Fruit fly (Drosophila melanogaster): ENCODE measurements around the gene CG4098.

The CG4098 gene

DNA sequence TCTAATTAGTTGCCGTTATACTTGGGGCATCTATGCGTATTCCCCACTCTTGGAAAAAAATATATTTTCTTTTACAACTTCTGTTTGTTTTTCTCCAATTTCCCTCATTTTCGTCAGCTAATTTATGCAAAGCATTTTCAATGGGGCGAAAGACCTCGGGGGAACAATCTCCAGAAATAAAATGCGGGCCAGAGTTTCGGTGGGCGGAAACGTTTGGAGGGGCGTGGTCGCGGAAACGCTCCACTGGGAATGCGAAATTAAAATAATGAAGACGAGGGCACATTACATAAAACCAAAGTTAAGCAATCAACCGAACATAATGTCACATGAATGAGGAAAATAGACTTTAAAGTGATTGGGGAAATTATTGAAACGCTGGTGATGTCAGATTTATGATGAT lies 31.9 kb upstream of the CG4098 start:
- TF ChIP-seq Pdp1 (GFP tag; optimal IDR thresholded peaks at IDR 0.05) (peak in 1 of 2 experiments; percentile 20), sd (tag; optimal IDR thresholded peaks at IDR 0.05) (peak; percentile 27), abd-A (tag; optimal IDR thresholded peaks at IDR 0.05) (peak; percentile 51), CG2199 (GFP tag; IDR thresholded peaks at IDR 0.05) (0 out of 3 replicates have a peak, but pooled peaks have one; percentile 14), Med (GFP tag) (peak; percentile 31), gcm2 (GFP tag; optimal IDR thresholded peaks at IDR 0.05) (no peak), gcm (GFP tag; optimal IDR thresholded peaks at IDR 0.05) (peak; percentile 52), sqz (GFP tag; optimal IDR thresholded peaks at IDR 0.05) (no peak)

DNA sequence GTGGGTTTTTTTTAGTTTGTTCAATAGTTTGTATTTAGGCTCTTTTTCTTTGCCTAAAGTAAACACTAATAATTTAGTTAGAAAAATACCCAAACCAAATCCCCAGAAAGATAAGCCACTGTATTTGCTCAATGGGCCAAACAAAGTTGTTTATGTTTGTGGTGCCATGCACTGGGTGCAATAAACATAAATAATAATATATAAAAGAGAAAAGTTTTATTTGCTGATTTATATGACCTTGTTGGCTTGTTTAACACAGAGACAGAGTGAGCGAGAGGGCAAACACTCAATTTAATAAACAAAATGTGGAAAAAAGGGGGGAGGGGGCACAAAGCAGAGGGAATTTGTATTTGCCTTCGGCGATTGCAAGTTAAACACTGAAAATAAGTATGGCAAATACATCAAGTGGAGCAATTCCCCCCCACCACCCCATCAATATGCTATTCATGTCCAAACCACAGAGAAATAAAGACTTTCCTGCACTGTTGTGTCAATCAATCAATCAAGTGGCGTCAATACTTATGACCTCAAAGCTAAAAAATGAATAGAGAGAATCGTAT lies 31.4 kb upstream of the CG4098 start:
- TF ChIP-seq Atf3 (GFP tag; optimal IDR thresholded peaks at IDR 0.05) (no peak), Lhr (GFP tag; optimal IDR thresholded peaks at IDR 0.05) (peak; percentile 38), CG34376 (GFP tag; optimal IDR thresholded peaks at IDR 0.05) (no peak), hkb (optimal IDR thresholded peaks at IDR 0.05) (no peak), hkb (GFP tag; IDR thresholded peaks at IDR 0.05) (0 out of 2 replicates have a peak, but pooled peaks have one; percentile 29), tap (tag; optimal IDR thresholded peaks at IDR 0.05) (peak; percentile 0), D (optimal IDR thresholded peaks at IDR 0.05) (no peak), D (GFP tag; optimal IDR thresholded peaks at IDR 0.05) (peak; percentile 56), Pdp1 (GFP tag; optimal IDR thresholded peaks at IDR 0.05) (no peak), CG18619 (GFP tag; optimal IDR thresholded peaks at IDR 0.05) (peak; percentile 15), zfh1 (GFP tag; IDR thresholded peaks at IDR 0.05) (no peak), nerfin-1 (tag; optimal IDR thresholded peaks at IDR 0.05) (peak; percentile 63), CG3281 (GFP tag; optimal IDR thresholded peaks at IDR 0.05) (no peak), CG6854 (GFP tag; optimal IDR thresholded peaks at IDR 0.05) (no peak), CG7271 (tag; optimal IDR thresholded peaks at IDR 0.05) (peak; percentile 66), CG2712 (tag; optimal IDR thresholded peaks at IDR 0.05) (peak; percentile 64), CG4730 (GFP tag; IDR thresholded peaks at IDR 0.05) (no peak), CG12236 (GFP tag; optimal IDR thresholded peaks at IDR 0.05) (no peak), CG3995 (GFP tag; optimal IDR thresholded peaks at IDR 0.05) (no peak), Meics (GFP tag; optimal IDR thresholded peaks at IDR 0.05) (no peak), Rfx (GFP tag; IDR thresholded peaks at IDR 0.05) (no peak), Ets97D (GFP tag; optimal IDR thresholded peaks at IDR 0.05) (no peak), ase (GFP tag; IDR thresholded peaks at IDR 0.05) (no peak), crc (GFP tag; optimal IDR thresholded peaks at IDR 0.05) (no peak), CG9817 (tag; optimal IDR thresholded peaks at IDR 0.05) (no peak), Hmx (GFP tag; optimal IDR thresholded peaks at IDR 0.05) (no peak), Oli (tag; optimal IDR thresholded peaks at IDR 0.05) (peak; percentile 16), ap (GFP tag; IDR thresholded peaks at IDR 0.05) (no peak), unpg (GFP tag; optimal IDR thresholded peaks at IDR 0.05) (peak; percentile 41), seq (GFP tag; IDR thresholded peaks at IDR 0.05) (no peak), pfk (GFP tag; optimal IDR thresholded peaks at IDR 0.05) (no peak), Ssrp (tag; optimal IDR thresholded peaks at IDR 0.05) (no peak), CG3065 (GFP tag; optimal IDR thresholded peaks at IDR 0.05) (no peak), CG8089 (GFP tag; optimal IDR thresholded peaks at IDR 0.05) (no peak), CG9727 (GFP tag; optimal IDR thresholded peaks at IDR 0.05) (peak; percentile 79), eyg (GFP tag; optimal IDR thresholded peaks at IDR 0.05) (no peak), vvl (GFP tag; IDR thresholded peaks at IDR 0.05) (no peak), Max (GFP tag; optimal IDR thresholded peaks at IDR 0.05) (peak; percentile 16), tgo (GFP tag; IDR thresholded peaks at IDR 0.05) (no peak), gfzf (GFP tag; optimal IDR thresholded peaks at IDR 0.05) (no peak), sim (GFP tag; IDR thresholded peaks at IDR 0.05) (no peak), maf-S (GFP tag; optimal IDR thresholded peaks at IDR 0.05) (no peak), CG8765 (GFP tag; IDR thresholded peaks at IDR 0.05) (no peak)
